Worm (Caenorhabditis elegans): ENCODE measurements around the gene his-7.

- TF ChIP-seq W03F9.2 (tag; optimal IDR thresholded peaks at IDR 0.05) (no peak), him-1 (tag; optimal IDR thresholded peaks at IDR 0.05) (no peak), dao-5 (tag; optimal IDR thresholded peaks at IDR 0.05) (no peak)
These were observed 19.3 kb downstream of the his-7 start, which contains the start of gene acr-15 for ce11 chrV:8552460-8552859.
